Worm (Caenorhabditis elegans): Measurements from ENCODE around the gene ZK593.2.

DNA sequence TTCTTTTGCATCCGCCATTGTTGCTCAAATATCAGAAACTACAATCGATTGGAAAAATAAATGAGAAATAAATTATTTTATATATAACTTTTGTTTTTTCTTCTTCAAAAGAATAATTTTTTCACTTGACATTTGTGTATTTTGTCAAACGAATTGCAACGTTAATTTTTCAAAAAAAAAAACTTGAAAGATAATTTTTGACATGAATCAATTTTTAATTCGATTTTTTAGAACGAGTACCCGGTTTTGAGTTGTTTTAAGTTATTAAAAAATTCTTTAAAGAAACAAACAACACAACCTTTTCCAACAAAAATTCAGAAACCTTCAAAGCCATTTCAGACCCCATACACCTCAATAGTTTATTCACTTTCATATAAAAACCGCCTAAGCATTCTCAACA is 28.9 kb upstream of the ZK593.2 start, which contains the start of gene F13E9.5:
- TF ChIP-seq ama-1 (optimal IDR thresholded peaks at IDR 0.05) = no peak
- TF ChIP-seq nhr-77 (tag; optimal IDR thresholded peaks at IDR 0.05) = no peak
- no peak for TF ChIP-seq nhr-76 (tag; optimal IDR thresholded peaks at IDR 0.05)

Data from whole organism, L3 larva.